Fruit fly (Drosophila melanogaster): ENCODE measurements around the gene Pop1.
A peak's percentile ranks its signal among the peaks of the same experiment; 100 is the strongest.

Gene Pop1

DNA sequence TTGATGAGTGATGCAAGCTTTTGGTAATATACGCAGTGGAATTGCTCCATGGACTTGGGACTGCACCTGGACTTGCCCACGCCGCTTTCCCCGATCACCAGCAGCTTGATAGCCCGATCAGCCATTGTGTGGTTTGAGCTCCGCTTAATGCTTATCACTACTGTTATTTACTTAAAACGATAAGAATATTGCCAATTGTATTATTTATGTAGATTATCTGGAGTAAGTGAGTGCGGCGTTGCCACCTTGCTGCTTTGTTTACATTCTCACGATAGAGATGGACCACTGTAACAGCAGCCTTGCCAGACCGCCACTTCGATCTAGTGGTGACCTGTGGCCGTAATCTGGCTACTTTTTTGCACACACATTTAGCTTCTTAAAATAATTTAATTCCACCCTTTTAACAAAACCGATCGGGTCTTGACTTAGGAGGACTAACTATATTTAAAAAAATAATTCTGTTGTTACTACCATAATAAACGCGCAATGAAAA is 49.1 kb downstream of the Pop1 start, which contains the start of gene Rab18 (continued):
- TF ChIP-seq GATAe (GFP tag; conservative IDR thresholded peaks at IDR 0.05) = no peak
- TF ChIP-seq Spps (tag; optimal IDR thresholded peaks at IDR 0.05) = no peak
- peak; percentile 83 for TF ChIP-seq MBD-R2 (GFP tag; IDR thresholded peaks at IDR 0.05)
- peak; percentile 26 for TF ChIP-seq CG1647 (GFP tag; optimal IDR thresholded peaks at IDR 0.05)
- no peak for TF ChIP-seq sim (GFP tag; IDR thresholded peaks at IDR 0.05)
- no peak for TF ChIP-seq CG16815 (GFP tag; optimal IDR thresholded peaks at IDR 0.05)
- no peak for TF ChIP-seq CG3838 (GFP tag; optimal IDR thresholded peaks at IDR 0.05)
- no peak for TF ChIP-seq sc (optimal IDR thresholded peaks at IDR 0.05)
- TF ChIP-seq sc (GFP tag; optimal IDR thresholded peaks at IDR 0.05) = no peak
- TF ChIP-seq stc (GFP tag; IDR thresholded peaks at IDR 0.05) = no peak
- TF ChIP-seq fu2 (GFP tag; optimal IDR thresholded peaks at IDR 0.05) = peak; percentile 20
- no peak for TF ChIP-seq ftz-f1 (GFP tag; optimal IDR thresholded peaks at IDR 0.05)
- no peak for TF ChIP-seq zf30C (GFP tag; optimal IDR thresholded peaks at IDR 0.05)
- TF ChIP-seq bcd (GFP tag; optimal IDR thresholded peaks at IDR 0.05) = no peak
- no peak for TF ChIP-seq en (GFP tag; optimal IDR thresholded peaks at IDR 0.05)
- TF ChIP-seq Mad (GFP tag; optimal IDR thresholded peaks at IDR 0.05) = no peak
- TF ChIP-seq cad (GFP tag; optimal IDR thresholded peaks at IDR 0.05) = no peak
- TF ChIP-seq trem (tag; optimal IDR thresholded peaks at IDR 0.05) = peak; percentile 8
- no peak for TF ChIP-seq CG34376 (GFP tag; optimal IDR thresholded peaks at IDR 0.05)
- no peak for TF ChIP-seq B-H2 (GFP tag; optimal IDR thresholded peaks at IDR 0.05)
- peak; percentile 28 for TF ChIP-seq NfI (GFP tag; optimal IDR thresholded peaks at IDR 0.05)
- TF ChIP-seq shn (GFP tag; optimal IDR thresholded peaks at IDR 0.05) = no peak
- TF ChIP-seq aop (GFP tag; IDR thresholded peaks at IDR 0.05) = no peak
- TF ChIP-seq Hr78 (GFP tag; optimal IDR thresholded peaks at IDR 0.05) = no peak
- peak; percentile 35; the same call in 1 of the 3 replicates for TF ChIP-seq vnd (GFP tag; IDR thresholded peaks at IDR 0.05; ENCODE audit: partially characterized antibody)
- peak; percentile 82 for TF ChIP-seq sens (GFP tag)
- no peak for TF ChIP-seq B-H1 (GFP tag; IDR thresholded peaks at IDR 0.05)
- TF ChIP-seq bowl (GFP tag; IDR thresholded peaks at IDR 0.05) = no peak
- peak; percentile 23 for TF ChIP-seq Ets97D (GFP tag; optimal IDR thresholded peaks at IDR 0.05)
- TF ChIP-seq Atf3 (GFP tag; optimal IDR thresholded peaks at IDR 0.05) = no peak
- TF ChIP-seq NC2α (GFP tag; optimal IDR thresholded peaks at IDR 0.05) = no peak
- peak; percentile 49; the same call in 1 of the 3 replicates for TF ChIP-seq ken (GFP tag; IDR thresholded peaks at IDR 0.05)
- no peak for TF ChIP-seq gfzf (GFP tag; optimal IDR thresholded peaks at IDR 0.05)
- TF ChIP-seq HLH54F (GFP tag; optimal IDR thresholded peaks at IDR 0.05) = peak; percentile 46
- no peak for TF ChIP-seq ab (GFP tag; optimal IDR thresholded peaks at IDR 0.05)
- TF ChIP-seq CG30403 (GFP tag; optimal IDR thresholded peaks at IDR 0.05) = peak; percentile 27
- TF ChIP-seq CG5953 (GFP tag; IDR thresholded peaks at IDR 0.05) = no peak
- no peak for TF ChIP-seq CG4282 (GFP tag; optimal IDR thresholded peaks at IDR 0.05)
- no peak for TF ChIP-seq CG13424 (tag; optimal IDR thresholded peaks at IDR 0.05)
- TF ChIP-seq otp (GFP tag; IDR thresholded peaks at IDR 0.05) = no peak
- no peak for TF ChIP-seq salm (tag; optimal IDR thresholded peaks at IDR 0.05)
- peak; percentile 49 for TF ChIP-seq CG1603 (tag; optimal IDR thresholded peaks at IDR 0.05)
- no peak for TF ChIP-seq jing (GFP tag; optimal IDR thresholded peaks at IDR 0.05)
- TF ChIP-seq klu (GFP tag; IDR thresholded peaks at IDR 0.05) = no peak
- TF ChIP-seq wor (GFP tag; IDR thresholded peaks at IDR 0.05) = no peak
- TF ChIP-seq CG7963 (GFP tag; IDR thresholded peaks at IDR 0.05; ENCODE audit: partially characterized antibody) = no peak
- TF ChIP-seq insv (GFP tag; optimal IDR thresholded peaks at IDR 0.05) = no peak
- TF ChIP-seq schlank (tag; optimal IDR thresholded peaks at IDR 0.05) = no peak
- TF ChIP-seq ewg (GFP tag; optimal IDR thresholded peaks at IDR 0.05) = no peak
- TF ChIP-seq HHEX (GFP tag; optimal IDR thresholded peaks at IDR 0.05) = no peak
- TF ChIP-seq corto (GFP tag; optimal IDR thresholded peaks at IDR 0.05) = no peak
- no peak for TF ChIP-seq br (optimal IDR thresholded peaks at IDR 0.05)
- no peak for TF ChIP-seq CG13296 (GFP tag; optimal IDR thresholded peaks at IDR 0.05)
